Worm (Caenorhabditis elegans) whole organism, L1 larva: ENCODE results near the gene cam-1.

Experiments
- C04F5.9 ChIP-seq: sonication (generic microtip); optimal IDR thresholded peaks from 2 replicates; lab custom pipeline; 2016; ENCODE audit warnings: missing genetic modification characterization, missing compliant biosample characterization
- C16A3.4 ChIP-seq: fragments of 150-350 bp; optimal IDR thresholded peaks from 2 replicates; lab custom pipeline; 2014; ENCODE audit warnings: missing biosample characterization, missing genetic modification characterization
- aly-2 ChIP-seq: fragments of 150-350 bp; optimal IDR thresholded peaks from 2 replicates; lab custom pipeline; 2014; ENCODE audit warnings: missing biosample characterization, missing genetic modification characterization
- ama-1 ChIP-seq: fragments of 150-350 bp; optimal IDR thresholded peaks from 2 replicates; lab custom pipeline; 2014
- blmp-1 ChIP-seq: fragments of 150-350 bp; optimal IDR thresholded peaks from 2 replicates; lab custom pipeline; 2014; ENCODE audit warnings: missing biosample characterization, missing genetic modification characterization
- ceh-8 ChIP-seq: fragments of 200-800 bp; sonication (Bioruptor generic); optimal IDR thresholded peaks from 2 replicates; lab custom pipeline; 2018; ENCODE audit warnings: mild to moderate bottlenecking, missing genetic modification characterization, moderate library complexity, missing compliant biosample characterization
- ceh-88 ChIP-seq: fragments of 200-800 bp; sonication (Bioruptor generic); IDR thresholded peaks from 2 replicates; pipeline ENCODE4 v1.3.6; 2022; ENCODE audit warnings: missing genetic modification characterization, missing compliant biosample characterization
- ceh-90 ChIP-seq: sonication (generic microtip); optimal IDR thresholded peaks from 2 replicates; lab custom pipeline; 2016; ENCODE audit warnings: missing genetic modification characterization, missing compliant biosample characterization
- efl-1 ChIP-seq, 4 experiments: fragments of 150-350 bp; optimal IDR thresholded peaks in 3 of 4; peaks in 1 of 4; 1 replicate in 1 of 4; 2 replicates in 3 of 4; lab custom pipeline; 2014; ENCODE audit warnings: missing biosample characterization in 2 of 4, missing genetic modification characterization in 2 of 4, missing genetic modification reagents in 2 of 4
- egl-13 ChIP-seq: sonication (generic microtip); optimal IDR thresholded peaks from 2 replicates; lab custom pipeline; 2016; ENCODE audit warnings: missing genotype, missing genetic modification reagents, missing genetic modification characterization, missing compliant biosample characterization
- egl-27 ChIP-seq, 2 experiments: fragments of 150-350 bp in 1 of 2; sonication (generic microtip); optimal IDR thresholded peaks; 3 replicates each; lab custom pipeline; 2017 to 2018; ENCODE audit warnings: missing biosample characterization in 2 of 2, missing genetic modification characterization in 2 of 2, missing genetic modification reagents in 2 of 2
- elt-3 ChIP-seq, 6 experiments: fragments of 150-350 bp in 1 of 6; sonication (generic microtip); optimal IDR thresholded peaks; 2 replicates each; lab custom pipeline; 2017 to 2018; ENCODE audit warnings: missing biosample characterization in 6 of 6, missing genetic modification characterization in 6 of 6, inconsistent platforms in 1 of 6
- fos-1 ChIP-seq: fragments of 150-350 bp; optimal IDR thresholded peaks from 2 replicates; lab custom pipeline; 2014; ENCODE audit warnings: missing biosample characterization, missing genetic modification characterization
- grh-1 ChIP-seq: fragments of 200-800 bp; sonication (Bioruptor generic); IDR thresholded peaks from 2 replicates; pipeline ENCODE4 v1.3.6; 2022; ENCODE audit warnings: missing genetic modification reagents, missing genetic modification characterization, missing compliant biosample characterization
- hlh-17 ChIP-seq: fragments of 200-800 bp; sonication (Bioruptor generic); optimal IDR thresholded peaks from 2 replicates; lab custom pipeline; 2018; ENCODE audit warnings: missing genetic modification characterization, mild to moderate bottlenecking, missing compliant biosample characterization, moderate library complexity, borderline replicate concordance
- isw-1 ChIP-seq: fragments of 200-800 bp; sonication (Bioruptor generic); IDR thresholded peaks from 2 replicates; pipeline ENCODE4 v1.3.6; 2022; ENCODE audit warnings: missing genetic modification characterization, missing compliant biosample characterization
- lin-14 ChIP-seq: fragments of 200-800 bp; sonication (Bioruptor generic); optimal IDR thresholded peaks from 2 replicates; lab custom pipeline; 2018; ENCODE audit warnings: mild to moderate bottlenecking, missing genetic modification characterization, moderate library complexity, missing compliant biosample characterization
- lin-35 ChIP-seq, 2 experiments: fragments of 150-350 bp; optimal IDR thresholded peaks; 2 replicates each; lab custom pipeline; 2014; ENCODE audit warnings: missing biosample characterization in 2 of 2, missing genetic modification characterization in 2 of 2, missing genetic modification reagents in 2 of 2
- lin-39 ChIP-seq: fragments of 150-350 bp; optimal IDR thresholded peaks from 2 replicates; lab custom pipeline; 2014; ENCODE audit warnings: missing biosample characterization, missing genetic modification reagents, missing genetic modification characterization
- lsy-2 ChIP-seq, 2 experiments: fragments of 150-350 bp; optimal IDR thresholded peaks; 2 replicates each; lab custom pipeline; 2014; ENCODE audit warnings: missing biosample characterization in 2 of 2, missing genetic modification characterization in 2 of 2
- mab-9 ChIP-seq: fragments of 200-800 bp; sonication (Bioruptor generic); IDR thresholded peaks from 2 replicates; pipeline ENCODE4 v1.3.6; 2022; ENCODE audit warnings: missing genetic modification reagents, missing genetic modification characterization, missing compliant biosample characterization
- mdl-1 ChIP-seq, 2 experiments: fragments of 150-350 bp; optimal IDR thresholded peaks; 2 replicates each; lab custom pipeline; 2014 to 2017; ENCODE audit warnings: missing biosample characterization in 2 of 2, missing genetic modification characterization in 2 of 2, inconsistent platforms in 1 of 2
- nhr-11 ChIP-seq: fragments of 150-350 bp; optimal IDR thresholded peaks from 2 replicates; lab custom pipeline; 2014; ENCODE audit warnings: missing biosample characterization, missing genetic modification characterization
- nhr-20 ChIP-seq: sonication (generic microtip); optimal IDR thresholded peaks from 2 replicates; lab custom pipeline; 2016; ENCODE audit warnings: mild to moderate bottlenecking, missing genetic modification characterization, missing compliant biosample characterization
- nhr-28 ChIP-seq: fragments of 150-350 bp; optimal IDR thresholded peaks from 2 replicates; lab custom pipeline; 2014; ENCODE audit warnings: missing biosample characterization, missing genetic modification characterization
- nhr-47 ChIP-seq: sonication (generic microtip); optimal IDR thresholded peaks from 2 replicates; lab custom pipeline; 2016; ENCODE audit warnings: mild to moderate bottlenecking, missing genetic modification characterization, moderate library complexity, missing compliant biosample characterization
- nhr-71 ChIP-seq: sonication (generic microtip); optimal IDR thresholded peaks from 2 replicates; lab custom pipeline; 2016; ENCODE audit warnings: mild to moderate bottlenecking, missing genetic modification characterization, moderate library complexity, missing compliant biosample characterization
- nhr-76 ChIP-seq: sonication (generic microtip); optimal IDR thresholded peaks from 2 replicates; lab custom pipeline; 2017; ENCODE audit warnings: missing biosample characterization, missing genetic modification characterization
- nhr-77 ChIP-seq: fragments of 150-350 bp; optimal IDR thresholded peaks from 2 replicates; lab custom pipeline; 2014; ENCODE audit warnings: missing biosample characterization, missing genetic modification characterization
- nhr-84 ChIP-seq: sonication (generic microtip); optimal IDR thresholded peaks from 2 replicates; lab custom pipeline; 2017; ENCODE audit warnings: missing biosample characterization, missing genetic modification characterization
- nhr-90 ChIP-seq: sonication (generic microtip); optimal IDR thresholded peaks from 2 replicates; lab custom pipeline; 2016; ENCODE audit warnings: mild to moderate bottlenecking, missing genetic modification characterization, missing compliant biosample characterization; ENCODE audit not compliant: poor library complexity
- pqm-1 ChIP-seq: sonication (generic microtip); optimal IDR thresholded peaks from 3 replicates; lab custom pipeline; 2017; ENCODE audit warnings: missing biosample characterization, missing genetic modification characterization
- rnt-1 ChIP-seq: sonication (generic microtip); optimal IDR thresholded peaks from 2 replicates; lab custom pipeline; 2016; ENCODE audit warnings: mild to moderate bottlenecking, missing genetic modification characterization, moderate library complexity, missing compliant biosample characterization
- skn-1 ChIP-seq: fragments of 150-350 bp; optimal IDR thresholded peaks from 2 replicates; lab custom pipeline; 2014; ENCODE audit warnings: missing biosample characterization, missing genetic modification characterization
- snpc-4 ChIP-seq: fragments of 150-350 bp; optimal IDR thresholded peaks from 2 replicates; lab custom pipeline; 2014; ENCODE audit warnings: missing biosample characterization, missing genetic modification characterization
- sox-4 ChIP-seq: sonication (generic microtip); optimal IDR thresholded peaks from 2 replicates; lab custom pipeline; 2016; ENCODE audit warnings: missing genetic modification characterization, missing compliant biosample characterization
- sptf-1 ChIP-seq: fragments of 150-350 bp; optimal IDR thresholded peaks from 2 replicates; lab custom pipeline; 2014; ENCODE audit warnings: missing biosample characterization, missing genetic modification characterization
- swsn-7 ChIP-seq: sonication (generic microtip); optimal IDR thresholded peaks from 2 replicates; lab custom pipeline; 2016; ENCODE audit warnings: missing genetic modification characterization, missing compliant biosample characterization
- tlp-1 ChIP-seq: fragments of 150-350 bp; optimal IDR thresholded peaks from 2 replicates; lab custom pipeline; 2014; ENCODE audit warnings: missing biosample characterization, missing genetic modification characterization
- unc-30 ChIP-seq: sonication (generic microtip); optimal IDR thresholded peaks from 2 replicates; lab custom pipeline; 2017; ENCODE audit warnings: missing biosample characterization, missing genetic modification characterization
- unc-86 ChIP-seq: sonication (generic microtip); optimal IDR thresholded peaks from 2 replicates; lab custom pipeline; 2016; ENCODE audit warnings: missing genetic modification characterization, missing compliant biosample characterization
- unc-98 ChIP-seq: fragments of 200-800 bp; sonication (Bioruptor generic); IDR thresholded peaks from 2 replicates; pipeline ENCODE4 v1.3.6; 2022; ENCODE audit warnings: missing genetic modification characterization, missing compliant biosample characterization
- vab-15 ChIP-seq: sonication (generic microtip); optimal IDR thresholded peaks from 2 replicates; lab custom pipeline; 2017; ENCODE audit warnings: missing genotype, mild to moderate bottlenecking, missing genetic modification characterization, missing compliant biosample characterization
- xbp-1 ChIP-seq: sonication (generic microtip); optimal IDR thresholded peaks from 2 replicates; lab custom pipeline; 2016; ENCODE audit warnings: missing genetic modification characterization, missing compliant biosample characterization
- zag-1 ChIP-seq: fragments of 150-350 bp; optimal IDR thresholded peaks from 2 replicates; lab custom pipeline; 2014; ENCODE audit warnings: missing biosample characterization, missing genetic modification characterization
- ztf-11 ChIP-seq, 2 experiments: sonication (generic microtip); optimal IDR thresholded peaks; 2 replicates each; lab custom pipeline; 2016 to 2017; ENCODE audit warnings: missing genetic modification characterization in 2 of 2, missing biosample characterization in 1 of 2, missing compliant biosample characterization in 1 of 2

The cam-1 gene

ce11 chrII:9263784-9264183 is 46.3 kb downstream of the cam-1 start (continued):
- TF ChIP-seq ceh-90 = no peak
- peak; percentile 75 for TF ChIP-seq nhr-71 (tag; lab: Kevin White, UChicago)
- TF ChIP-seq nhr-77 (tag; lab: Kevin White, UChicago) = no peak
- no peak for TF ChIP-seq skn-1
- no peak for TF ChIP-seq tlp-1 (tag; lab: Kevin White, UChicago)
- TF ChIP-seq lin-35 (GFP tag; optimal IDR thresholded peaks at IDR 0.05; lab: Kevin White, UChicago) = no peak
- no peak for TF ChIP-seq isw-1 (GFP tag; lab: Robert Waterston, UW)
- TF ChIP-seq nhr-28 (tag; lab: Kevin White, UChicago) = no peak
- no peak for TF ChIP-seq mdl-1 (tag; optimal IDR thresholded peaks at IDR 0.05; lab: Kevin White, UChicago)
- no peak for TF ChIP-seq nhr-84 (tag; lab: Kevin White, UChicago)
- TF ChIP-seq hlh-17 (GFP tag; lab: Kevin White, UChicago) = no peak
- TF ChIP-seq blmp-1 (tag; lab: Kevin White, UChicago) = no peak
- no peak for TF ChIP-seq sptf-1
- no peak for TF ChIP-seq unc-98 (GFP tag; lab: Robert Waterston, UW)
- no peak for TF ChIP-seq C16A3.4
- TF ChIP-seq fos-1 (tag; lab: Kevin White, UChicago) = no peak
- TF ChIP-seq elt-3 (tag; optimal IDR thresholded peaks at IDR 0.05; lab: Kevin White, UChicago) = no peak
- TF ChIP-seq egl-13 (tag; lab: Kevin White, UChicago) = peak; percentile 88
- TF ChIP-seq sox-4 (tag; lab: Kevin White, UChicago) = no peak
- peak; percentile 3 for TF ChIP-seq rnt-1 (tag; lab: Kevin White, UChicago)
- TF ChIP-seq nhr-47 (tag; lab: Kevin White, UChicago) = peak; percentile 77
- peak; percentile 15 for TF ChIP-seq nhr-20 (tag; lab: Kevin White, UChicago)
- TF ChIP-seq grh-1 (GFP tag; lab: Robert Waterston, UW) = no peak
- no peak for TF ChIP-seq efl-1 (optimal IDR thresholded peaks at IDR 0.05; lab: Kevin White, UChicago)
- peak in 1 of 2 experiments; percentile 63 for TF ChIP-seq efl-1 (GFP tag; optimal IDR thresholded peaks at IDR 0.05 in 1 of 2; lab: Kevin White, UChicago)
- TF ChIP-seq ama-1 = no peak
- TF ChIP-seq C04F5.9 (tag; lab: Kevin White, UChicago) = no peak
- no peak for TF ChIP-seq nhr-11 (tag; lab: Kevin White, UChicago)
- peak in 1 of 2 experiments; percentile 8 for TF ChIP-seq lsy-2 (tag; optimal IDR thresholded peaks at IDR 0.05; lab: Kevin White, UChicago)
- no peak for TF ChIP-seq aly-2 (tag; lab: Kevin White, UChicago)
- TF ChIP-seq unc-86 = no peak
- no peak for TF ChIP-seq vab-15 (tag; lab: Kevin White, UChicago)
- TF ChIP-seq, all 84 proteins: peak for 18

ce11 chrII:9262845-9263402 is 47.2 kb downstream of the cam-1 start:
- TF ChIP-seq skn-1 (no peak), unc-30 (tag; lab: Kevin White, UChicago) (no peak), snpc-4 (no peak), mab-9 (GFP tag; lab: Robert Waterston, UW) (no peak), C04F5.9 (tag; lab: Kevin White, UChicago) (no peak), ama-1 (no peak), nhr-20 (tag; lab: Kevin White, UChicago) (no peak), isw-1 (GFP tag; lab: Robert Waterston, UW) (no peak), nhr-84 (tag; lab: Kevin White, UChicago) (no peak)

- peak; percentile 30 for TF ChIP-seq nhr-47 (tag; lab: Kevin White, UChicago)
- TF ChIP-seq skn-1 = peak; percentile 9
- TF ChIP-seq lin-14 (GFP tag; lab: Kevin White, UChicago) = peak; percentile 90
- no peak for TF ChIP-seq sptf-1
- TF ChIP-seq xbp-1 (tag; lab: Kevin White, UChicago) = peak; percentile 36
- no peak for TF ChIP-seq egl-27 (tag; optimal IDR thresholded peaks at IDR 0.05; lab: Kevin White, UChicago)
- TF ChIP-seq unc-86 = no peak
- peak in 1 of 2 experiments; percentile 26 for TF ChIP-seq efl-1 (optimal IDR thresholded peaks at IDR 0.05; lab: Kevin White, UChicago)
- no peak for TF ChIP-seq efl-1 (GFP tag; optimal IDR thresholded peaks at IDR 0.05 in 1 of 2; lab: Kevin White, UChicago)
- TF ChIP-seq snpc-4 = no peak
- TF ChIP-seq ceh-88 = no peak; the same call in 1 of the 2 replicates
- TF ChIP-seq lin-39 = peak; percentile 41
- TF ChIP-seq egl-13 (tag; lab: Kevin White, UChicago) = peak; percentile 22
- TF ChIP-seq nhr-76 (tag; lab: Kevin White, UChicago) = no peak
- TF ChIP-seq ztf-11 (tag; optimal IDR thresholded peaks at IDR 0.05; lab: Kevin White, UChicago) = peak in 1 of 2 experiments; percentile 26
- peak; percentile 22 to 56 for TF ChIP-seq lsy-2 (tag; optimal IDR thresholded peaks at IDR 0.05; lab: Kevin White, UChicago)
- TF ChIP-seq pqm-1 (tag; lab: Kevin White, UChicago) = no peak
- TF ChIP-seq fos-1 (tag; lab: Kevin White, UChicago) = peak; percentile 47
- TF ChIP-seq nhr-90 (tag; lab: Kevin White, UChicago) = no peak
- TF ChIP-seq zag-1 = no peak
- peak; percentile 94 for TF ChIP-seq blmp-1 (tag; lab: Kevin White, UChicago)
- no peak for TF ChIP-seq ceh-8 (GFP tag; lab: Kevin White, UChicago)
- peak; percentile 35 for TF ChIP-seq swsn-7
These were observed 48.1 kb downstream of the cam-1 start, which contains the start of gene aqp-2 for ce11 chrII:9261931-9262562. aqp-2 (minus strand) TSS chrII:9261981.
